Worm (Caenorhabditis elegans): ENCODE data around the gene C07H6.2.
A peak's percentile ranks its signal among the peaks of the same experiment; 100 is the strongest.

C07H6.2 gene

DNA sequence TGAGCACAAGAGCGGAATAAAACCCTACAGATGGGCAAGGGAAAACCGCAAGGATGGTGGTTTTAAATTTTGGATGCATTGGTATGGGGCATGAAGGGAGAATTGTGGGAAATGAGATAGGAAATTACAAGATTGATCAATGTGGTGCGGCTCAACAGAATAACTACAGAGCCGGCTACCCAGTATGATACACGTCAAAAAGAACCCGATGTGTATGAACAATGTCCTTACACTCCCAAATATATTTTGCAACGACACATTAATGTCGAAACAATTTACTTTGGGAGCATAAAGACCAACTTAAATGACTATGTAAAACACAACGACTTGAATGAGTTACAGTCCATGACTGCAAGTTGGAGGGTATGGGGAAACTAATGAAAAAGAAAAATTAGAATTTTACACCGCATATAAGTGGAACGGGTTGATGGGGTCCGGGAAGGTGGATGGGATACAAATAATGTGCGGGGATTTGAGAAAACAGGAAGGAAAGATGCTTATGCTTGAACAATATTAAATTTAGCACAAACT lies 25.1 kb upstream of the C07H6.2 start:
- TF ChIP-seq sea-2 (GFP tag; IDR thresholded peaks at IDR 0.05) (no peak), lin-26 (GFP tag; IDR thresholded peaks at IDR 0.05) (0 out of 2 replicates have a peak, but pooled peaks have one; percentile 6), snpc-4 (GFP tag; optimal IDR thresholded peaks at IDR 0.05) (peak; percentile 42), snpc-4 (tag; optimal IDR thresholded peaks at IDR 0.05) (no peak), aptf-2 (GFP tag; conservative IDR thresholded peaks at IDR 0.05) (no peak), ceh-40 (GFP tag; IDR thresholded peaks at IDR 0.05) (no peak), ZK185.1 (tag; optimal IDR thresholded peaks at IDR 0.05; ENCODE audit: poor library complexity, severe bottlenecking) (peak; percentile 12), F33H1.4 (GFP tag; IDR thresholded peaks at IDR 0.05) (no peak), cebp-2 (GFP tag; IDR thresholded peaks at IDR 0.05) (no peak), lir-1 (GFP tag; conservative IDR thresholded peaks at IDR 0.05) (no peak), hrde-1 (tag; optimal IDR thresholded peaks at IDR 0.05; ENCODE audit: borderline replicate concordance) (no peak), nhr-179 (tag; optimal IDR thresholded peaks at IDR 0.05) (no peak), F52B5.7 (tag; optimal IDR thresholded peaks at IDR 0.05) (no peak), Y79H2A.3 (GFP tag; conservative IDR thresholded peaks at IDR 0.05) (no peak), ceh-79 (tag; optimal IDR thresholded peaks at IDR 0.05) (no peak), K12H6.12 (tag; optimal IDR thresholded peaks at IDR 0.05) (no peak), him-1 (tag; optimal IDR thresholded peaks at IDR 0.05) (no peak), bed-1 (GFP tag; IDR thresholded peaks at IDR 0.05) (no peak), lin-40 (tag; optimal IDR thresholded peaks at IDR 0.05) (no peak), mcd-1 (GFP tag; IDR thresholded peaks at IDR 0.05) (no peak), K11D2.4 (GFP tag; IDR thresholded peaks at IDR 0.05) (no peak), snpc-1.1 (tag; optimal IDR thresholded peaks at IDR 0.05; ENCODE audit: insufficient read depth) (no peak), nhr-90 (tag; optimal IDR thresholded peaks at IDR 0.05) (no peak), ztf-6 (GFP tag; IDR thresholded peaks at IDR 0.05) (no peak), zim-3 (tag; optimal IDR thresholded peaks at IDR 0.05) (no peak), hlh-12 (tag; optimal IDR thresholded peaks at IDR 0.05) (no peak), C17E4.6 (GFP tag; IDR thresholded peaks at IDR 0.05) (no peak; the same call in 1 of the 2 replicates), fkh-3 (tag; optimal IDR thresholded peaks at IDR 0.05) (no peak), F10E7.11 (tag; optimal IDR thresholded peaks at IDR 0.05) (no peak), ceh-27 (GFP tag; optimal IDR thresholded peaks at IDR 0.05) (no peak), chd-7 (tag; optimal IDR thresholded peaks at IDR 0.05) (no peak), dox-1 (GFP tag; IDR thresholded peaks at IDR 0.05) (no peak), unc-130 (GFP tag; optimal IDR thresholded peaks at IDR 0.05) (no peak), lin-35 (GFP tag; optimal IDR thresholded peaks at IDR 0.05) (no peak), dpff-1 (tag; optimal IDR thresholded peaks at IDR 0.05) (no peak), egrh-3 (GFP tag; IDR thresholded peaks at IDR 0.05) (no peak), T26A5.8 (tag; optimal IDR thresholded peaks at IDR 0.05) (no peak), tbp1 (GFP tag; optimal IDR thresholded peaks at IDR 0.05) (peak; percentile 28), ztf-26 (tag; optimal IDR thresholded peaks at IDR 0.05) (no peak), ccch-3 (GFP tag; optimal IDR thresholded peaks at IDR 0.05) (no peak), lsy-27 (tag; optimal IDR thresholded peaks at IDR 0.05; ENCODE audit: borderline replicate concordance, insufficient read depth) (no peak), rpc-1 (optimal IDR thresholded peaks at IDR 0.05) (no peak), rpc-1 (tag; optimal IDR thresholded peaks at IDR 0.05) (no peak), nhr-120 (GFP tag; IDR thresholded peaks at IDR 0.05) (no peak), egl-44 (GFP tag; IDR thresholded peaks at IDR 0.05) (no peak), sdz-38 (tag; optimal IDR thresholded peaks at IDR 0.05) (no peak), athp-1 (tag; optimal IDR thresholded peaks at IDR 0.05) (no peak), pbrm-1 (GFP tag; IDR thresholded peaks at IDR 0.05) (no peak), ztf-18 (tag; optimal IDR thresholded peaks at IDR 0.05) (peak; percentile 49), Y67H2A.10 (GFP tag; conservative IDR thresholded peaks at IDR 0.05) (no peak)
